Worm (Caenorhabditis elegans): ENCODE results near the gene jip-1.
"Not testable (repeated sequence)": the region's sequence is repeated elsewhere in the genome, so short reads cannot be mapped to it uniquely, and the experiment has no call there.

Gene jip-1

ce11 chrII:1326689-1327088 is at the start of gene jip-1:
TSS of gene jip-1 (plus strand) at chrII:1326989.
- no peak for TF ChIP-seq him-1 (tag; optimal IDR thresholded peaks at IDR 0.05)
- TF ChIP-seq dao-5 (tag; optimal IDR thresholded peaks at IDR 0.05), result no peak
- TF ChIP-seq W03F9.2 (tag; optimal IDR thresholded peaks at IDR 0.05), result no peak

- not testable (repeated sequence) for TF ChIP-seq dao-5, W03F9.2, him-1 (tag; optimal IDR thresholded peaks at IDR 0.05)
Observed at ce11 chrII:1278350-1278749, 48.4 kb upstream of the jip-1 start, which contains the start of gene srz-63. TSS of gene srz-63 (plus strand) at chrII:1278650.

DNA sequence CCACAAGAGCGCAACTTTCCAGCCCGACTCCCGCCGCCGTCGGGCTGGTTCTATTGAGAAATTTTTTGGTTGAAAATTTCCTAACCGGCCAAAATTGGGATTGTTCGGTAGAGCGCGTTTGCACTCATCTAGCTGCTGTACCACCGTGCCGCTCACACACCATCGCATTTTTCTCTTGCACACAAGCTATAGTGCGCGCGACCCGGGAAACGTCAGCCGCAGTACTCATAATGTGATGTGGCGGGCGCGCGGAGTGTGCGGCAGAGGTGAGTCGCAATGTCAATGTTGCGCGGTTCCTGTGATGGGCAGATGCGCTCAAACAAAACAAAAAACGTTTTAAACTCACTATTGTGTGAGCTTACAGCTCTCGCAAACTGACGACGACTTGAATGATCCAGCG is 41.8 kb upstream of the jip-1 start:
- TF ChIP-seq dao-5 (tag; optimal IDR thresholded peaks at IDR 0.05) (no peak), W03F9.2 (tag; optimal IDR thresholded peaks at IDR 0.05) (no peak), him-1 (tag; optimal IDR thresholded peaks at IDR 0.05) (no peak)

DNA sequence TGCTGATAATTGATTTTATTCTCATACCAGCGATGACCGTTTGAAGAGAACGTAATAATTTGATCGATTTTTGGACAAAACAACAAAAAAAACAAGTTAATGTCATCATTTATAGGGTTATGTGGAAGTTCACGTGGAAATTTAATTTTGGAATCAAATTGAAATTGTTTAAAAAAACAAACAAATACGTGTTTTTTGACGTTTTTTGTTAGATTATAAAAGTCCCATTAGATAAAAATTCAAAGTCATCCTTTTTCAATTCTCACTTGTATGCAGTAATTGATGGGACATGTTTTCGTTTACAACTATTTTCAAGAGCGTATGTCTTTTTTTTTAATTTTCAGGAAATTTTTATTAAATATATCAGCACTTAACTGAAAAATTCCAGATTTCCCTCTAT is 41.3 kb upstream of the jip-1 start, which contains the start of the genes Y57G7A.6 and Y57G7A.3:
TSS of gene Y57G7A.6 (minus strand) at position 101 of the 400 bp plus-strand sequence.
TSS of gene Y57G7A.3 (plus strand) at position 269 of the 400 bp plus-strand sequence.
- TF ChIP-seq him-1 (tag; optimal IDR thresholded peaks at IDR 0.05), result no peak
- TF ChIP-seq W03F9.2 (tag; optimal IDR thresholded peaks at IDR 0.05), result no peak
- TF ChIP-seq dao-5 (tag; optimal IDR thresholded peaks at IDR 0.05), result no peak

DNA sequence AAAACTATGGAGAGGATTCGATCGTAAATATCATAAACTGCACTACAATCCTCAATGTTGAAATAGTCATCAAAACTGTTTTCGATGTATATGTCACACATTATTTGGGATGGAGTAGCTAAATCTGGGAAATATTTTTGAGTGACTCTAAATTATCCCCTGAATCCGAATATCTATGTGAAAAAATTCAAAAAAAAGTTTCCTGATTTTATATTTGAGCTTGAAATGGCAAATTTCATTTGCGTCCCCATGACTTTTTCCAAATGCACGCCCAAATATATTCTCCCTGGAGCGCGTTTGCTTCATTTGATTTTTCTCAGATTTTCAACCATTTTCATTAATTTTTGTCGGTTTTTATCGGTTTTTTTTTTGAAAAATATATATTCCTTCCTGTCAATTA is 33.6 kb upstream of the jip-1 start, which contains the start of gene srz-64:
TSS of gene srz-64 (minus strand) at position 101 of the 400 bp plus-strand sequence.
- no peak for TF ChIP-seq him-1 (tag; optimal IDR thresholded peaks at IDR 0.05)
- TF ChIP-seq W03F9.2 (tag; optimal IDR thresholded peaks at IDR 0.05), result no peak
- TF ChIP-seq dao-5 (tag; optimal IDR thresholded peaks at IDR 0.05), result no peak

ce11 chrII:1295776-1296175 is 31.0 kb upstream of the jip-1 start, which contains the start of gene Y57G7A.2:
TSS of gene Y57G7A.2 (plus strand) at chrII:1296076.
- TF ChIP-seq dao-5 (tag; optimal IDR thresholded peaks at IDR 0.05) (no peak), W03F9.2 (tag; optimal IDR thresholded peaks at IDR 0.05) (no peak), him-1 (tag; optimal IDR thresholded peaks at IDR 0.05) (no peak)

DNA sequence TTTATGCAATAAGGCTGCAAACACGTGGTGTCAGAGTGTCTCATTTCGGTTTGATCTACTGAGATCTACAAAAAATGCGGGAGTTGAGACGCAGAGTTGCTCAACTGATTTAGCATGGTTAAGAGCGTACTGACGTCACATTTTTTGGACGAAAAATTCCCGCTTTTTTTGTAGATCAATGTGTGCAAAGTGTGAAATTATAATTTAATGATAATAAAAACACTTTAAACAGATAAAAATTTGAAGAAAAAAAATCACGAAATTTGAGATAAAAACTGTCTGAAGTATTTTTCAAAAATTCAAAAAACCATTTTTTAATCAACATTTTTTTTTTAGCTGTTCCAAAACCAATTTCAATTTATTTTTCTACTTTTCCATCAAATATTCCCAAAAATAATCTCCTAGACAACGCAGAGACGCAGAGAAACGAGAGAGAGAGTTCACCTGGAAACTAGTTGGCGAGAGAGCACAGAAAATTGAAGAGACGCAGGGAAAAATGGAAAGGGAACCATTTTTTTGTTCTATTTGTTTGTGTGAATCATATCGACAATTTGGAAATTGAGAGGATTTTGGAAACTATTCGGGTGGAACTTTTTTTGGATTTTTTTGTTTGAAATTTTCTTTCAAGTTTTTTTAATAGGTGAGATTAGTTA is 29.6 kb upstream of the jip-1 start:
- no peak for TF ChIP-seq dao-5 (tag; optimal IDR thresholded peaks at IDR 0.05)

DNA sequence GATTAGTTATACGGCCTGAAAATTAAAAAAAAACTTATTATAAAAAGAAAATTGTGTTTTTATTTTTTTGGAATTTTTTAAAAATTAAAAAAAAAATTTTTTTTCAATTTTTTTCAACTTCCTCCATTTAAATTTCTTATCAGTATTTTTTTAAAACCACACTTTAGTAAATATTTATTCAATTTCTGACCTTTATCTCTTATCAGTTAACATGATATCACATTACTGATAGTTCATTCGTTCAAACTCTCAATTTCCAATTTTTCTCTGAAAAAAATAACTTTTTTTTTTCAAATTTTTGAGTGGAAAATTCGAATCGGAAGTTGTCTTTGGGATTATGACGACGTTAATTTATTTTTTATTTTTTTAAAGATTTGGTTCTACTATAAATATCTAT is 29.1 kb upstream of the jip-1 start:
- TF ChIP-seq dao-5 (tag; optimal IDR thresholded peaks at IDR 0.05) (no peak), W03F9.2 (tag; optimal IDR thresholded peaks at IDR 0.05) (no peak), him-1 (tag; optimal IDR thresholded peaks at IDR 0.05) (no peak)

- TF ChIP-seq dao-5 (tag; optimal IDR thresholded peaks at IDR 0.05) (no peak), W03F9.2 (tag; optimal IDR thresholded peaks at IDR 0.05) (no peak), him-1 (tag; optimal IDR thresholded peaks at IDR 0.05) (no peak)
Observed at ce11 chrII:1298169-1298568, 28.6 kb upstream of the jip-1 start, which contains the start of gene Y57G7A.1. TSS of gene Y57G7A.1 (plus strand) at chrII:1298469.

DNA sequence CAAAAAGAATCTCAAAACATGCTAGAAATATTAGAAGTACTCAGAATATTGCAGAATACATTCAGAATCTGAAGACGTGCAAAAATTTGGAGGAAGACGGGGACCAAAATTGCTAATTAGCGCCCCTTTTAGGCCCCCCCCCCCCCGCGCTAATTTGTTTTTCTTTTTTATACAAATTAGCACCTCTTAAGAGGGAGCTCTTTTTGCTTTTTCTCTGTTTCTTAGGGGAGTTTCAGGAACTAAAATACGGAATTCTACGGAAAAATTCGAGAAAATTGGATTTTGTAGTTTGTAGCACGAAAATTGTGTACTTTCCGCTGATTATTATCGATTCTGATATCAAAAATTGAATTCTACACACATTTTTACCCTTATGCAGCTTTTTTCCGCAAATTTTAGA is 25.2 kb upstream of the jip-1 start, which contains the start of gene glb-31:
TSS of gene glb-31 (minus strand) at position 101 of the 400 bp plus-strand sequence.
- no peak for TF ChIP-seq dao-5 (tag; optimal IDR thresholded peaks at IDR 0.05)
- TF ChIP-seq W03F9.2 (tag; optimal IDR thresholded peaks at IDR 0.05), result no peak
- TF ChIP-seq him-1 (tag; optimal IDR thresholded peaks at IDR 0.05), result no peak

- no peak for TF ChIP-seq him-1 (tag; optimal IDR thresholded peaks at IDR 0.05)
- TF ChIP-seq dao-5 (tag; optimal IDR thresholded peaks at IDR 0.05), result no peak
- no peak for TF ChIP-seq W03F9.2 (tag; optimal IDR thresholded peaks at IDR 0.05)
Observed at ce11 chrII:1306036-1306435, 20.8 kb upstream of the jip-1 start, which contains the start of gene emc-2. TSS of gene emc-2 (minus strand) at chrII:1306136.

DNA sequence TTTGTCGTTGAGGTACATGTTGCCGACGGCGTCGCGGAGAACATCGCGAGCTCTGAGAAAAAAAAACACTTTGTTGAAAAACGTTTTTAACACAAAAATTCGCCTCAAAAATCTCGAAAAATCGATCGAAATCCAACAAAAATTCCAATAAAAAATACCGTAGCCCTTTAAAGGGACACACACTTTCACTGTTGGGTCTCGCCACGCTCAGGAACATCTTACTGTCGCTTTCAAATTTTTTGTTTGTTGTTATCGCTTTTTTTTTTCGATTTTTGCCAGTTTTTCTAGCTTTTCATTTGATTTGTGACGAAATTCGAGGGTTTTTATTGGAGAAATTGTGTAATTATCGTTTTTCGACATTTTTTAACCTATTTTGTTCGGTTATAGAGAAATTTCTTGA is 20.2 kb upstream of the jip-1 start:
- no peak for TF ChIP-seq dao-5 (tag; optimal IDR thresholded peaks at IDR 0.05)
- TF ChIP-seq W03F9.2 (tag; optimal IDR thresholded peaks at IDR 0.05), result peak; percentile 34

DNA sequence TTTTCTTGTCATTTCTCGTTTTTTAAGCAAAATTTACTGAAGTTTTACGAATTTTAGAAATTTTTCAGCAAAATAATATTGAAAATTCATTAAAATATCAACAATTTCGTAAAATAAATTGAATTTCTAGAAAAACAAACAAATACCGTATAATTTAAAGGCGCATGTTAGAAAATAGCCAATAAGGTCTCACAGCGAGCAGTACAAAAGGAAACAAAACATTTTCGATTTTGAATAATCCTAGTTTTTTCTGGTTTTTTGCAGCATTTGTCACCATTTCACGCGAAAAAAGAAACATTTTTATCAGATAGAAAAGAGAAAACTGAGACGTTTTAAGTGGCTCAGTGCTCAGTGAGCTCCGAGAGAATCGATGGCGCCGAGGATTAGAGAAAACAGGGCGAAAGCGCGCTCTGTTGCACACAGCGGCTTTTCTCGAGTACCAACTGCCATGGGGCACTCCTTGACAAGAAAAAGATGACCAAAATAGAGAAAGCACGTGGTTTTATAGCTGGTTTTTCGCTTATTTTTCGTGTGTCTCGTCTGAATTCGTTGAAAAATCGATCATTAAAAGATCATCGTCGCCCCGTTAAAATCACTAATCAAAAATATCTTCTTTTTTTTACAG is 16.8 kb upstream of the jip-1 start, which contains the start of the genes alh-6 and fcho-1:
TSS of gene alh-6 (minus strand) at position 242 of the 625 bp plus-strand sequence.
TSS of gene fcho-1 (plus strand) at position 624 of the 625 bp plus-strand sequence.
- no peak for TF ChIP-seq him-1 (tag; optimal IDR thresholded peaks at IDR 0.05)
- TF ChIP-seq dao-5 (tag; optimal IDR thresholded peaks at IDR 0.05), result no peak
- TF ChIP-seq W03F9.2 (tag; optimal IDR thresholded peaks at IDR 0.05), result peak; percentile 10

DNA sequence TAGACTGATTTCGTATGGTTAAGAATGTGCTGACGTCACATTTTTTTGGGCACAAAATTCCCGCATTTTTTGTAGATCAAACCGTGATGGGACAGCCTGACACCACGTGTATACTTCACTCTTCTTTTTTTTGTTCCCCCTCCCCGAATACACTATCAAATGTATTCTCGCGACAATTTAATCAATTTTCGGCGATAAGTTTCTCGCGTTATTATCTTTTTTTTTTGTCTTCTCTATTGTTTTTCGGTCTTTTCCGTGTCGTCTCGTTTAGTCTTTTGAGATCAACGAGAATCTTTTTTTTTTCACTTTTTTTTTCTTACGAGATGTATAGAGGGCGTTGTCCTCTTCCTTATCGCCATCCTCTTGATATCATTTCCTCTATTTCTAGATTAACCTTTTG is 11.5 kb upstream of the jip-1 start:
- TF ChIP-seq W03F9.2 (tag; optimal IDR thresholded peaks at IDR 0.05) (no peak), dao-5 (tag; optimal IDR thresholded peaks at IDR 0.05) (no peak), him-1 (tag; optimal IDR thresholded peaks at IDR 0.05) (no peak)
